Worm (Caenorhabditis elegans) whole organism, L2 larva: Measurements from ENCODE around the gene str-204.

ENCODE experiments used
- F13H6.1 ChIP-seq: sonication (generic microtip); optimal IDR thresholded peaks from 2 replicates; lab custom pipeline; 2016; ENCODE audit warnings: missing genetic modification characterization, missing compliant biosample characterization
- R02D3.7 ChIP-seq: fragments of 150-350 bp; optimal IDR thresholded peaks from 2 replicates; lab custom pipeline; 2014; ENCODE audit warnings: missing biosample characterization, missing genetic modification characterization
- aly-2 ChIP-seq: fragments of 150-350 bp; optimal IDR thresholded peaks from 2 replicates; lab custom pipeline; 2014; ENCODE audit warnings: missing biosample characterization, missing genetic modification characterization
- ceh-16 ChIP-seq: fragments of 150-350 bp; optimal IDR thresholded peaks from 2 replicates; lab custom pipeline; 2014; ENCODE audit warnings: missing biosample characterization, missing genetic modification characterization
- egl-27 ChIP-seq: sonication (generic microtip); optimal IDR thresholded peaks from 3 replicates; lab custom pipeline; 2017; ENCODE audit warnings: missing biosample characterization, missing genetic modification reagents, missing genetic modification characterization
- elt-1 ChIP-seq: fragments of 150-350 bp; optimal IDR thresholded peaks from 2 replicates; lab custom pipeline; 2014; ENCODE audit warnings: missing biosample characterization, missing genetic modification characterization
- elt-3 ChIP-seq: sonication (generic microtip); optimal IDR thresholded peaks from 2 replicates; lab custom pipeline; 2017; ENCODE audit warnings: missing biosample characterization, missing genetic modification characterization
- lin-39 ChIP-seq: fragments of 150-350 bp; optimal IDR thresholded peaks from 2 replicates; lab custom pipeline; 2014; ENCODE audit warnings: missing biosample characterization, missing genetic modification reagents, missing genetic modification characterization
- mdl-1 ChIP-seq, 2 experiments: fragments of 150-350 bp in 1 of 2; sonication (generic microtip) in 1 of 2; optimal IDR thresholded peaks; 2 replicates each; lab custom pipeline; 2017; ENCODE audit warnings: missing biosample characterization in 2 of 2, missing genetic modification characterization in 2 of 2
- nhr-77 ChIP-seq: fragments of 150-350 bp; optimal IDR thresholded peaks from 2 replicates; lab custom pipeline; 2014; ENCODE audit warnings: missing biosample characterization, missing genetic modification characterization
- ztf-11 ChIP-seq: sonication (generic microtip); optimal IDR thresholded peaks from 2 replicates; lab custom pipeline; 2017; ENCODE audit warnings: missing biosample characterization, missing genetic modification characterization

- TF ChIP-seq F13H6.1 (tag; lab: Kevin White, UChicago): no peak
- no peak for TF ChIP-seq egl-27
- no peak for TF ChIP-seq elt-1
- no peak for TF ChIP-seq ceh-16 (tag; lab: Kevin White, UChicago)
- TF ChIP-seq elt-3 (tag; lab: Kevin White, UChicago): no peak
- no peak for TF ChIP-seq R02D3.7 (tag; lab: Kevin White, UChicago)
- TF ChIP-seq aly-2 (tag; lab: Kevin White, UChicago): no peak
- TF ChIP-seq mdl-1 (tag; optimal IDR thresholded peaks at IDR 0.05; lab: Kevin White, UChicago): no peak
- no peak for TF ChIP-seq lin-39
- TF ChIP-seq nhr-77 (tag; lab: Kevin White, UChicago): no peak
- no peak for TF ChIP-seq ztf-11 (tag; lab: Kevin White, UChicago)
Observed at ce11 chrV:7112223-7112622, 47.3 kb upstream of the str-204 start.
